Worm (Caenorhabditis elegans): ENCODE measurements around the gene F59F4.3.
A peak's percentile ranks its signal among the peaks of the same experiment; 100 is the strongest.

F59F4.3 gene

ce11 chrX:15799595-15799994 lies 47.8 kb downstream of the F59F4.3 start, which contains the start of gene Y7A5A.6:
Gene Y7A5A.6 (minus strand): TSS chrX:15799695.
- no peak for TF ChIP-seq ztf-3 (GFP tag; optimal IDR thresholded peaks at IDR 0.05)
- TF ChIP-seq nhr-80 (tag; optimal IDR thresholded peaks at IDR 0.05) = peak; percentile 19

DNA sequence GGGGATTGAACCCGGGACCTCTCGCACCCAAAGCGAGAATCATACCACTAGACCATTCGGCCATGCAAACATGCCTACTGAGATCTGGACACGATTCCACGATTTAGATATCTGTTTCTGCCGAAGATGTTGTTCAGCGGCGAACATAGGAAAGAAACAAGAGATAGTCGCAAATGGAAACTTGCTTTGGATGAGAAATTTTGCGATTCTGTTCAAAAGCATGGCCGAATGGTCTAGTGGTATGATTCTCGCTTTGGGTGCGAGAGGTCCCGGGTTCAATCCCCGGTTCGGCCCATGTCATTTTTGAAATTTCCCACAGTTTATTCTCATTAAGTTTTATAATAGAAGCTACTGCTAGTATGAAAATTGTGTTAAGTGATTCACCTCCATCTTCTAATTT lies 50.8 kb downstream of the F59F4.3 start:
- no peak for TF ChIP-seq Y79H2A.3 (GFP tag; conservative IDR thresholded peaks at IDR 0.05)
- no peak for TF ChIP-seq ztf-3 (GFP tag; optimal IDR thresholded peaks at IDR 0.05)
- no peak for TF ChIP-seq T07F8.4 (tag; optimal IDR thresholded peaks at IDR 0.05)
- no peak for TF ChIP-seq hlh-26 (GFP tag; conservative IDR thresholded peaks at IDR 0.05)
- peak; percentile 33; the same call in 1 of the 2 replicates for TF ChIP-seq dox-1 (GFP tag; IDR thresholded peaks at IDR 0.05)
- no peak for TF ChIP-seq ceh-100 (GFP tag; IDR thresholded peaks at IDR 0.05)
- TF ChIP-seq B0261.1 (tag; optimal IDR thresholded peaks at IDR 0.05) = peak; percentile 66
- no peak for TF ChIP-seq nfya-2 (GFP tag; IDR thresholded peaks at IDR 0.05)
- TF ChIP-seq ceh-27 (GFP tag; optimal IDR thresholded peaks at IDR 0.05) = no peak
- no peak for TF ChIP-seq egl-18 (GFP tag; IDR thresholded peaks at IDR 0.05)
- TF ChIP-seq ama-1 (optimal IDR thresholded peaks at IDR 0.05) = no peak
- TF ChIP-seq ama-1 (GFP tag; optimal IDR thresholded peaks at IDR 0.05) = no peak
- peak; percentile 78 for TF ChIP-seq ztf-26 (tag; optimal IDR thresholded peaks at IDR 0.05)
- TF ChIP-seq let-607 (tag; optimal IDR thresholded peaks at IDR 0.05) = no peak
- 0 out of 2 replicates have a peak, but pooled peaks have one; percentile 38 for TF ChIP-seq ekl-4 (GFP tag; IDR thresholded peaks at IDR 0.05)
- no peak for TF ChIP-seq K12H6.12 (tag; optimal IDR thresholded peaks at IDR 0.05)
- TF ChIP-seq hrde-1 (tag; optimal IDR thresholded peaks at IDR 0.05; ENCODE audit: borderline replicate concordance) = no peak
- 0 out of 2 replicates have a peak, but pooled peaks have one; percentile 25 for TF ChIP-seq madf-6 (GFP tag; IDR thresholded peaks at IDR 0.05)
- no peak for TF ChIP-seq ceh-40 (GFP tag; IDR thresholded peaks at IDR 0.05)
- no peak for TF ChIP-seq madf-8 (GFP tag; conservative IDR thresholded peaks at IDR 0.05)
- TF ChIP-seq dpff-1 (tag; optimal IDR thresholded peaks at IDR 0.05) = no peak
- no peak for TF ChIP-seq ZK185.1 (tag; optimal IDR thresholded peaks at IDR 0.05; ENCODE audit: poor library complexity, severe bottlenecking)
- TF ChIP-seq chd-7 (tag; optimal IDR thresholded peaks at IDR 0.05) = no peak
- TF ChIP-seq Y56A3A.18 (GFP tag; IDR thresholded peaks at IDR 0.05) = no peak
- TF ChIP-seq unc-62 (GFP tag; optimal IDR thresholded peaks at IDR 0.05) = no peak
- no peak for TF ChIP-seq lin-54 (GFP tag; optimal IDR thresholded peaks at IDR 0.05)
- peak; percentile 35 for TF ChIP-seq snpc-4 (GFP tag; optimal IDR thresholded peaks at IDR 0.05)
- TF ChIP-seq snpc-4 (tag; optimal IDR thresholded peaks at IDR 0.05) = peak in 1 of 4 experiments; percentile 70
- no peak for TF ChIP-seq hsf-1 (GFP tag; IDR thresholded peaks at IDR 0.05)
- TF ChIP-seq ztf-6 (GFP tag; IDR thresholded peaks at IDR 0.05) = no peak
- no peak for TF ChIP-seq madf-10 (tag; optimal IDR thresholded peaks at IDR 0.05)
- TF ChIP-seq attf-6 (GFP tag; IDR thresholded peaks at IDR 0.05) = no peak
- TF ChIP-seq ets-4 (GFP tag; optimal IDR thresholded peaks at IDR 0.05) = no peak
- peak; percentile 49; the same call in 1 of the 2 replicates for TF ChIP-seq D2030.7 (GFP tag; IDR thresholded peaks at IDR 0.05)
- TF ChIP-seq F23B12.7 (tag; optimal IDR thresholded peaks at IDR 0.05; ENCODE audit: insufficient read depth) = no peak
- peak; percentile 86 for TF ChIP-seq tbp1 (GFP tag; optimal IDR thresholded peaks at IDR 0.05)
- TF ChIP-seq K11D2.4 (GFP tag; IDR thresholded peaks at IDR 0.05) = no peak
- TF ChIP-seq pbrm-1 (GFP tag; IDR thresholded peaks at IDR 0.05) = peak; percentile 40; the same call in 1 of the 2 replicates
- no peak for TF ChIP-seq lag-1 (GFP tag; IDR thresholded peaks at IDR 0.05)
- peak; percentile 70; the same call in 1 of the 2 replicates for TF ChIP-seq lin-26 (GFP tag; IDR thresholded peaks at IDR 0.05)
- no peak for TF ChIP-seq lin-35 (GFP tag; optimal IDR thresholded peaks at IDR 0.05)
- no peak for TF ChIP-seq nhr-90 (tag; optimal IDR thresholded peaks at IDR 0.05)
- TF ChIP-seq aptf-3 (GFP tag; IDR thresholded peaks at IDR 0.05) = no peak
- TF ChIP-seq nfyb-1 (GFP tag; IDR thresholded peaks at IDR 0.05) = no peak
- no peak for TF ChIP-seq nhr-27 (tag; optimal IDR thresholded peaks at IDR 0.05)
- TF ChIP-seq zfh-2 (GFP tag; conservative IDR thresholded peaks at IDR 0.05) = no peak
- TF ChIP-seq nhr-80 (tag; optimal IDR thresholded peaks at IDR 0.05) = no peak
